Fruit fly (Drosophila melanogaster) whole organism, adult: ENCODE data around the gene pad.

Experiments used
- CG11617 ChIP-seq: fragments of 200-800 bp; sonication (Bioruptor generic); optimal IDR thresholded peaks from 2 replicates; lab custom pipeline; 2017; ENCODE audit warnings: mild to moderate bottlenecking, missing biosample characterization, missing genetic modification reagents, missing genetic modification characterization
- CG12768 ChIP-seq: fragments of 200-800 bp; sonication (Bioruptor generic); optimal IDR thresholded peaks from 2 replicates; lab custom pipeline; 2017; ENCODE audit warnings: missing biosample characterization, missing genetic modification characterization, mild to moderate bottlenecking, moderate library complexity, missing genetic modification reagents
- CG14711 ChIP-seq: fragments of 200-800 bp; sonication (Bioruptor generic); optimal IDR thresholded peaks from 2 replicates; lab custom pipeline; 2018; ENCODE audit warnings: missing biosample characterization, mild to moderate bottlenecking, missing genetic modification characterization, moderate library complexity
- CG1620 ChIP-seq: fragments of 200-800 bp; sonication (Bioruptor generic); optimal IDR thresholded peaks from 2 replicates; lab custom pipeline; 2016; ENCODE audit warnings: missing biosample characterization, missing genetic modification characterization
- CG33017 ChIP-seq: fragments of 200-800 bp; sonication (Bioruptor generic); optimal IDR thresholded peaks from 2 replicates; lab custom pipeline; 2018; ENCODE audit warnings: missing biosample characterization, mild to moderate bottlenecking, missing genetic modification characterization, moderate library complexity
- CG5204 ChIP-seq: fragments of 200-800 bp; sonication (Bioruptor generic); optimal IDR thresholded peaks from 2 replicates; lab custom pipeline; 2016; ENCODE audit warnings: missing biosample characterization, missing genetic modification characterization
- CG7045 ChIP-seq: fragments of 200-800 bp; sonication (Bioruptor generic); optimal IDR thresholded peaks from 2 replicates; lab custom pipeline; 2017; ENCODE audit warnings: missing biosample characterization, mild to moderate bottlenecking, missing genetic modification characterization
- CG7101 ChIP-seq: fragments of 200-800 bp; sonication (Bioruptor generic); optimal IDR thresholded peaks from 2 replicates; lab custom pipeline; 2018; ENCODE audit warnings: missing biosample characterization, mild to moderate bottlenecking, missing genetic modification characterization, moderate library complexity
- Clk ChIP-seq: fragments of 200-800 bp; sonication (Bioruptor generic); optimal IDR thresholded peaks from 2 replicates; lab custom pipeline; 2017; ENCODE audit warnings: missing biosample characterization, missing genetic modification characterization
- Crg-1 ChIP-seq: fragments of 200-800 bp; sonication (Bioruptor generic); optimal IDR thresholded peaks from 2 replicates; lab custom pipeline; 2016; ENCODE audit warnings: missing biosample characterization, missing genetic modification characterization
- Hr96 ChIP-seq: fragments of 200-800 bp; sonication (Bioruptor generic); optimal IDR thresholded peaks from 2 replicates; lab custom pipeline; 2016; ENCODE audit warnings: missing biosample characterization, missing genetic modification characterization
- Mnt ChIP-seq: fragments of 200-800 bp; sonication (Bioruptor generic); optimal IDR thresholded peaks from 2 replicates; lab custom pipeline; 2016; ENCODE audit warnings: missing biosample characterization, mild to moderate bottlenecking, missing genetic modification characterization
- bab1 ChIP-seq: fragments of 200-800 bp; sonication (Bioruptor generic); optimal IDR thresholded peaks from 3 replicates; lab custom pipeline; 2019; ENCODE audit warnings: missing biosample characterization, mild to moderate bottlenecking, missing genetic modification characterization, moderate library complexity
- cic ChIP-seq: fragments of 200-800 bp; sonication (Bioruptor generic); optimal IDR thresholded peaks from 2 replicates; lab custom pipeline; 2017; ENCODE audit warnings: missing biosample characterization, mild to moderate bottlenecking, missing genetic modification characterization, moderate library complexity
- cnc ChIP-seq, 2 experiments: fragments of >200 bp; optimal IDR thresholded peaks; 2 replicates each; lab custom pipeline; 2017
- kay ChIP-seq: fragments of 200-800 bp; sonication (Bioruptor generic); peaks from one replicate; lab custom pipeline; 2016; ENCODE audit warnings: missing biosample characterization, missing genetic modification characterization, borderline replicate concordance
- ovo ChIP-seq: fragments of 200-800 bp; sonication (Bioruptor generic); optimal IDR thresholded peaks from 2 replicates; lab custom pipeline; 2016; ENCODE audit warnings: missing biosample characterization, missing genetic modification characterization
- pad ChIP-seq: fragments of 200-800 bp; sonication (Bioruptor generic); optimal IDR thresholded peaks from 3 replicates; lab custom pipeline; 2017; ENCODE audit warnings: missing biosample characterization, missing genetic modification characterization, mild to moderate bottlenecking, moderate library complexity, missing genetic modification reagents
- tj ChIP-seq: fragments of 200-800 bp; sonication (Bioruptor generic); optimal IDR thresholded peaks from 3 replicates; lab custom pipeline; 2017; ENCODE audit warnings: missing biosample characterization, mild to moderate bottlenecking, missing genetic modification characterization, moderate library complexity
- toe ChIP-seq: fragments of 200-800 bp; sonication (Bioruptor generic); optimal IDR thresholded peaks from 2 replicates; lab custom pipeline; 2016; ENCODE audit warnings: missing biosample characterization, missing genetic modification characterization

pad gene

dm6 chr3R:16356215-16356862 lies 14.2 kb downstream of the pad start:
- TF ChIP-seq cic (GFP tag; lab: Kevin White, UChicago) (peak; percentile 52), CG11617 (GFP tag; lab: Kevin White, UChicago) (peak; percentile 67), pad (GFP tag; lab: Kevin White, UChicago) (no peak), kay (GFP tag; lab: Kevin White, UChicago) (peak; percentile 70), ovo (GFP tag; lab: Kevin White, UChicago) (peak; percentile 2), CG7045 (no peak), CG5204 (peak; percentile 31), Hr96 (peak; percentile 36), tj (GFP tag; lab: Kevin White, UChicago) (peak; percentile 29)

DNA sequence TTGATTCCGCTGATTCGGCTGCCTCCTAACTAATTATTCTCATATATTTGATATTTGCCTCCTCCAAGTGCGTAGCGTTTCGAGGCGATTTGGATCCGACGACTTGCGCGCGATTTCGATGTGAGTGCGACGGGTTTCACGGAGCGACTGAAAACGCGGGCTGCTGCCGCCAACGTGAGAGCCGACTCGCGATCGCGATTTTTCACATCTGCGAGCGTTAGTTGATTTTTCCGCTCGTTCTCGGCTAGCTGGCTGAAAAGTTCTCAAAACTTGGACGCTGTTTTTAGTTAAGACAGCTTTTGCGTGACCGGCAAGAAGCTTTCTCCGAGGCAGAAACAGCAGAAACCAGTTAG lies 14.7 kb downstream of the pad start, which contains the start of gene CG10311:
Gene CG10311 (minus strand): TSS at position 153 of the 353 bp plus-strand sequence.
- TF ChIP-seq CG11617 (GFP tag; lab: Kevin White, UChicago) (peak; percentile 38), CG1620 (GFP tag; lab: Kevin White, UChicago) (no peak), Mnt (GFP tag; lab: Kevin White, UChicago) (peak; percentile 30)

DNA sequence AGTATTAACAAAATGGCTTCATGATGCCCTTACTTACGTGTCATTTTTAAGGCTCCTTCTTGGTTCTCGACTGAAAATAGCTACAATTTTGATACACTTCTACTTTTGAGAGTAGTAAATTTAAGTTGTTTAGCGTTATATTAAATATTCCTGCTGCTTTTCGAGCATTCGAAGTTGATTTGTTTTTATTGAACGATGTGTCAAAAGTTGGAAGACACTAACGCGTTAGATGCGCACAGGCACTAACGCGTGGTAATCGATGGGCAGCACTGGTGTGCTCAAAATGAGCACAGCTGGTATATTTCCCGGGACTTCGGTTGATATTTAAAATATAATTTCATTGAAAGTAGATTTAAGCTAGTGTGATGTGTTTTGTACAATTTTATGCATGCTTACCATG lies 17.0 kb downstream of the pad start, which contains the start of gene CG17931:
Gene CG17931 (minus strand): TSS at position 369 of the 400 bp plus-strand sequence.
- TF ChIP-seq bab1, result peak; percentile 63
- TF ChIP-seq CG7101 (tag; lab: Kevin White, UChicago), result peak; percentile 2
- no peak for TF ChIP-seq ovo (GFP tag; lab: Kevin White, UChicago)
- no peak for TF ChIP-seq Clk (GFP tag; lab: Kevin White, UChicago)
- no peak for TF ChIP-seq kay (GFP tag; lab: Kevin White, UChicago)
- peak; percentile 21 for TF ChIP-seq Crg-1
- TF ChIP-seq toe, result no peak
- no peak for TF ChIP-seq CG11617 (GFP tag; lab: Kevin White, UChicago)

- TF ChIP-seq tj (GFP tag; lab: Kevin White, UChicago), result no peak
- no peak for TF ChIP-seq toe
- no peak for TF ChIP-seq Mnt (GFP tag; lab: Kevin White, UChicago)
- no peak for TF ChIP-seq Crg-1
- no peak for TF ChIP-seq CG7045
- no peak for TF ChIP-seq CG1620 (GFP tag; lab: Kevin White, UChicago)
- no peak for TF ChIP-seq cic (GFP tag; lab: Kevin White, UChicago)
- no peak for TF ChIP-seq kay (GFP tag; lab: Kevin White, UChicago)
- no peak for TF ChIP-seq bab1
- no peak for TF ChIP-seq CG14711 (tag; lab: Kevin White, UChicago)
- TF ChIP-seq CG12768 (GFP tag; lab: Kevin White, UChicago), result no peak
These were observed 17.9 kb downstream of the pad start, which contains the start of gene CG42446 for dm6 chr3R:16360008-16360407. Gene CG42446 (minus strand): TSS chr3R:16360108.

DNA sequence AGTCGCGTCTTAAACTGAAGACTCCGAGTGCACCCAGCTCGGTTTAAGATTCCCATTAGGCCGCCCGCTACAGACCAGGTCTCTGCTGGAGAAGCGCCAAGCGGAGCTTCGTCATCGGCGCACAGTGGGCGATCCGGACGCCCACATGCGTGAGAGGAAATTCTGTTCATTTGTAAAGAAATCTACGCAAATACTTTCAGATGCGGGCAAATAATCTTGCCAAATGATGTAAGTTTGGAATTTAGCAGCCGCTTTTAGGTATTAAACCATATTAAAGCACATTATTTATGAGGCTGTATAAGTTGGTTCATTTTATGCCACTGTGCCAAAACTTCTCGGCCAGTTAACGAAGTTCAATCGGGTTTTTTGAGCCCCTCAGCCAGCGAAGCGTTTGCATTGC lies 26.2 kb downstream of the pad start, which contains the start of gene js:
Gene js (minus strand): TSS at position 19 of the 400 bp plus-strand sequence.
- no peak for TF ChIP-seq tj (GFP tag; lab: Kevin White, UChicago)
- TF ChIP-seq CG11617 (GFP tag; lab: Kevin White, UChicago), result no peak
- no peak for TF ChIP-seq Hr96
- TF ChIP-seq ovo (GFP tag; lab: Kevin White, UChicago), result no peak
- no peak for TF ChIP-seq CG7101 (tag; lab: Kevin White, UChicago)
- no peak for TF ChIP-seq CG5204
- no peak for TF ChIP-seq Crg-1
- no peak for TF ChIP-seq cic (GFP tag; lab: Kevin White, UChicago)
- no peak for TF ChIP-seq kay (GFP tag; lab: Kevin White, UChicago)
- no peak for TF ChIP-seq bab1
- no peak for TF ChIP-seq CG12768 (GFP tag; lab: Kevin White, UChicago)
- no peak for TF ChIP-seq toe
- no peak for TF ChIP-seq pad (GFP tag; lab: Kevin White, UChicago)
- TF ChIP-seq CG33017 (tag; lab: Kevin White, UChicago), result no peak
- TF ChIP-seq CG14711 (tag; lab: Kevin White, UChicago), result no peak

dm6 chr3R:16370433-16370832 lies 28.3 kb downstream of the pad start, which contains the start of gene CG10317:
Gene CG10317 (minus strand): TSS chr3R:16370533.
- TF ChIP-seq Hr96, result no peak
- no peak for TF ChIP-seq CG7045
- TF ChIP-seq toe, result no peak
- TF ChIP-seq ovo (GFP tag; lab: Kevin White, UChicago), result no peak
- TF ChIP-seq Crg-1, result no peak
- no peak for TF ChIP-seq CG7101 (tag; lab: Kevin White, UChicago)
- no peak for TF ChIP-seq cic (GFP tag; lab: Kevin White, UChicago)
- no peak for TF ChIP-seq bab1
- no peak for TF ChIP-seq Mnt (GFP tag; lab: Kevin White, UChicago)
- no peak for TF ChIP-seq CG33017 (tag; lab: Kevin White, UChicago)
- TF ChIP-seq CG12768 (GFP tag; lab: Kevin White, UChicago), result no peak
- TF ChIP-seq tj (GFP tag; lab: Kevin White, UChicago), result no peak
- TF ChIP-seq CG5204, result no peak
- no peak for TF ChIP-seq kay (GFP tag; lab: Kevin White, UChicago)
- no peak for TF ChIP-seq CG1620 (GFP tag; lab: Kevin White, UChicago)
- TF ChIP-seq Clk (GFP tag; lab: Kevin White, UChicago), result no peak

dm6 chr3R:16374101-16374500 lies 32.0 kb downstream of the pad start:
- TF ChIP-seq CG7045, result no peak
- no peak for TF ChIP-seq kay (GFP tag; lab: Kevin White, UChicago)
- TF ChIP-seq CG33017 (tag; lab: Kevin White, UChicago), result no peak
- TF ChIP-seq CG14711 (tag; lab: Kevin White, UChicago), result no peak
- no peak for TF ChIP-seq Crg-1
- no peak for TF ChIP-seq CG7101 (tag; lab: Kevin White, UChicago)
- TF ChIP-seq CG11617 (GFP tag; lab: Kevin White, UChicago), result no peak
- TF ChIP-seq toe, result no peak
- no peak for TF ChIP-seq cnc (optimal IDR thresholded peaks at IDR 0.05; lab: Kevin White, UChicago)
- no peak for TF ChIP-seq CG5204
- TF ChIP-seq cic (GFP tag; lab: Kevin White, UChicago), result no peak
